Worm (Caenorhabditis elegans) whole organism, mixed stage, embryonic: Measurements from ENCODE around the gene F56D6.18.
"Not testable (repeated sequence)": the region's sequence is repeated elsewhere in the genome, so short reads cannot be mapped to it uniquely, and the experiment has no call there.

Experiments used
- M03D4.4 ChIP-seq: sonication (generic microtip); optimal IDR thresholded peaks from 2 replicates; lab custom pipeline; 2017; ENCODE audit warnings: mild to moderate bottlenecking, missing genetic modification characterization, missing compliant biosample characterization
- bed-3 ChIP-seq: fragments of 200-800 bp; sonication (Bioruptor generic); optimal IDR thresholded peaks from 3 replicates; lab custom pipeline; 2018; ENCODE audit warnings: mild to moderate bottlenecking, missing genetic modification characterization, moderate library complexity, missing compliant biosample characterization
- blmp-1 ChIP-seq: fragments of 150-350 bp; optimal IDR thresholded peaks from 2 replicates; lab custom pipeline; 2014; ENCODE audit warnings: missing biosample characterization, missing genetic modification characterization
- ceh-39 ChIP-seq: fragments of 150-350 bp; optimal IDR thresholded peaks from 2 replicates; lab custom pipeline; 2014; ENCODE audit warnings: missing biosample characterization, missing genetic modification characterization
- ceh-43 ChIP-seq: fragments of 200-800 bp; sonication (Bioruptor generic); optimal IDR thresholded peaks from 2 replicates; lab custom pipeline; 2018; ENCODE audit warnings: mild to moderate bottlenecking, missing genetic modification characterization, moderate library complexity, missing compliant biosample characterization
- ces-1 ChIP-seq: fragments of 150-350 bp; optimal IDR thresholded peaks from 2 replicates; lab custom pipeline; 2014; ENCODE audit warnings: missing biosample characterization, missing genetic modification reagents, missing genetic modification characterization
- cnd-1 ChIP-seq: fragments of 200-800 bp; sonication (Bioruptor generic); optimal IDR thresholded peaks from 2 replicates; lab custom pipeline; 2018; ENCODE audit warnings: mild to moderate bottlenecking, missing genetic modification characterization, missing compliant biosample characterization
- drap-1 ChIP-seq: fragments of 200-800 bp; sonication (Bioruptor generic); optimal IDR thresholded peaks from 3 replicates; lab custom pipeline; 2018; ENCODE audit warnings: mild to moderate bottlenecking, missing genetic modification characterization, missing compliant biosample characterization
- elt-3 ChIP-seq: fragments of 150-350 bp; optimal IDR thresholded peaks from 2 replicates; lab custom pipeline; 2014; ENCODE audit warnings: missing biosample characterization, missing genetic modification characterization
- flh-1 ChIP-seq: fragments of 200-800 bp; sonication (Bioruptor generic); optimal IDR thresholded peaks from 2 replicates; lab custom pipeline; 2018; ENCODE audit warnings: mild to moderate bottlenecking, missing genetic modification characterization, moderate library complexity, missing compliant biosample characterization
- ham-2 ChIP-seq: fragments of 200-800 bp; sonication (Bioruptor generic); optimal IDR thresholded peaks from 2 replicates; lab custom pipeline; 2018; ENCODE audit warnings: mild to moderate bottlenecking, missing genetic modification characterization, missing compliant biosample characterization
- hlh-1 ChIP-seq: fragments of 150-350 bp; optimal IDR thresholded peaks from 2 replicates; lab custom pipeline; 2014; ENCODE audit warnings: missing biosample characterization, missing genetic modification reagents, missing genetic modification characterization
- lin-13 ChIP-seq: fragments of 150-350 bp; optimal IDR thresholded peaks from 2 replicates; lab custom pipeline; 2014; ENCODE audit warnings: missing biosample characterization, missing genetic modification characterization
- lin-32 ChIP-seq: fragments of 200-800 bp; sonication (Bioruptor generic); optimal IDR thresholded peaks from 2 replicates; lab custom pipeline; 2018; ENCODE audit warnings: mild to moderate bottlenecking, missing genetic modification characterization, missing compliant biosample characterization
- lsy-2 ChIP-seq: fragments of 150-350 bp; optimal IDR thresholded peaks from 2 replicates; lab custom pipeline; 2014; ENCODE audit warnings: missing biosample characterization, missing genetic modification characterization
- mab-5 ChIP-seq: fragments of 150-350 bp; optimal IDR thresholded peaks from 2 replicates; lab custom pipeline; 2014; ENCODE audit warnings: missing biosample characterization, missing genetic modification characterization
- mep-1 ChIP-seq: fragments of 150-350 bp; optimal IDR thresholded peaks from 2 replicates; lab custom pipeline; 2017; ENCODE audit warnings: missing biosample characterization, missing genetic modification reagents, missing genetic modification characterization, inconsistent platforms
- mls-2 ChIP-seq: sonication (generic microtip); optimal IDR thresholded peaks from 2 replicates; lab custom pipeline; 2016; ENCODE audit warnings: mild to moderate bottlenecking, missing genetic modification characterization, moderate library complexity, missing compliant biosample characterization
- nhr-2 ChIP-seq: fragments of 150-350 bp; optimal IDR thresholded peaks from 2 replicates; lab custom pipeline; 2014; ENCODE audit warnings: missing biosample characterization, missing genetic modification characterization
- nhr-237 ChIP-seq: fragments of 150-350 bp; optimal IDR thresholded peaks from 2 replicates; lab custom pipeline; 2014; ENCODE audit warnings: missing biosample characterization, missing genetic modification characterization
- nhr-76 ChIP-seq: sonication (generic microtip); optimal IDR thresholded peaks from 2 replicates; lab custom pipeline; 2017; ENCODE audit warnings: missing biosample characterization, missing genetic modification characterization
- pha-4 ChIP-seq: fragments of 150-350 bp; optimal IDR thresholded peaks from 2 replicates; lab custom pipeline; 2018; ENCODE audit warnings: missing biosample characterization, missing genetic modification reagents, missing genetic modification characterization
- sem-2 ChIP-seq: fragments of 200-800 bp; sonication (Bioruptor generic); optimal IDR thresholded peaks from 2 replicates; lab custom pipeline; 2018; ENCODE audit warnings: mild to moderate bottlenecking, missing genetic modification characterization, missing compliant biosample characterization
- snpc-4 ChIP-seq: fragments of 150-350 bp; optimal IDR thresholded peaks from 2 replicates; lab custom pipeline; 2014; ENCODE audit warnings: missing biosample characterization, missing genetic modification characterization
- sptf-1 ChIP-seq: sonication (generic microtip); optimal IDR thresholded peaks from 2 replicates; lab custom pipeline; 2017; ENCODE audit warnings: mild to moderate bottlenecking, missing genetic modification characterization, moderate library complexity, missing compliant biosample characterization
- tbx-8 ChIP-seq: fragments of 200-800 bp; sonication (Bioruptor generic); optimal IDR thresholded peaks from 2 replicates; lab custom pipeline; 2018; ENCODE audit warnings: mild to moderate bottlenecking, missing genetic modification characterization, moderate library complexity, missing compliant biosample characterization
- unc-120 ChIP-seq: sonication (generic microtip); optimal IDR thresholded peaks from 2 replicates; lab custom pipeline; 2017; ENCODE audit warnings: missing genetic modification characterization, missing compliant biosample characterization; ENCODE audit not compliant: poor library complexity, severe bottlenecking
- unc-39 ChIP-seq: fragments of 150-350 bp; optimal IDR thresholded peaks from 2 replicates; lab custom pipeline; 2014; ENCODE audit warnings: missing biosample characterization, missing genetic modification characterization
- zip-8 ChIP-seq: fragments of 150-350 bp; optimal IDR thresholded peaks from 2 replicates; lab custom pipeline; 2014; ENCODE audit warnings: missing biosample characterization, missing genetic modification characterization
- ztf-11 ChIP-seq: fragments of 150-350 bp; optimal IDR thresholded peaks from 2 replicates; lab custom pipeline; 2014; ENCODE audit warnings: missing biosample characterization, missing genetic modification characterization

The F56D6.18 gene

ce11 chrIV:3943003-3943402 lies 31.3 kb upstream of the F56D6.18 start, which contains the start of gene Y46C8AL.11:
TSS of gene Y46C8AL.11 (plus strand) at chrIV:3943303.
- TF ChIP-seq ham-2 (GFP tag; lab: Kevin White, UChicago) (no peak), unc-39 (tag; lab: Kevin White, UChicago) (no peak), ztf-11 (tag; lab: Kevin White, UChicago) (no peak)
- TF ChIP-seq, all 35 proteins: peak for 0

- TF ChIP-seq flh-1 (GFP tag; lab: Kevin White, UChicago), result no peak
- no peak for TF ChIP-seq lsy-2
- TF ChIP-seq bed-3 (GFP tag; lab: Kevin White, UChicago), result no peak
- TF ChIP-seq lin-32, result no peak
- no peak for TF ChIP-seq unc-120 (tag; lab: Kevin White, UChicago)
- TF ChIP-seq ceh-39, result no peak
- TF ChIP-seq cnd-1 (tag; lab: Kevin White, UChicago), result no peak
- TF ChIP-seq drap-1 (GFP tag; lab: Kevin White, UChicago), result no peak
- TF ChIP-seq nhr-76 (tag; lab: Kevin White, UChicago), result no peak
- no peak for TF ChIP-seq unc-39 (tag; lab: Kevin White, UChicago)
- no peak for TF ChIP-seq mls-2 (tag; lab: Kevin White, UChicago)
- no peak for TF ChIP-seq lin-13
Observed at ce11 chrIV:3941658-3942328, 30.0 kb upstream of the F56D6.18 start, which contains the start of gene clec-174. TSS of gene clec-174 (minus strand) at chrIV:3941708.

DNA sequence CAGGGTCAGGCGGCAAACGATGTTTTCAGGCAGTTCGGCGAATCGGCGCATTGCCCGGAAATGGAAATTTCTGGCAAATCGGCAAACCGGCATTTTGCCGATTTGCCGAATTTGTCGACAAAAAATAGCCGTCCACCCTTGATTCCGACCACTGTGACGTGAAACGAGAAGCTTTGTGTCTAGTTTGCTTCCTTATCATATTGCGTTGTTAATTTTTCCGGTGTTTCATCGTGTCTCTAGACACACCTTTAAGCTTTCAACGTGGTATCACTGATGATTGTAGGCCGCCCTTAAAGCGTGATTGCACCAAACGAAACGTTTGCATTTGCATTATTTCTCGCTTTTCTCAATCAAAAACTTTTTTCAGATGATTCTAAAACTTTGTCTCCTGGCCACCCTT lies 25.3 kb upstream of the F56D6.18 start, which contains the start of gene clec-71:
clec-71 (plus strand) TSS at position 362 of the 400 bp plus-strand sequence.
- no peak for TF ChIP-seq blmp-1 (tag; lab: Kevin White, UChicago)
- TF ChIP-seq zip-8 (tag; lab: Kevin White, UChicago), result no peak
- no peak for TF ChIP-seq tbx-8 (GFP tag; lab: Kevin White, UChicago)
- no peak for TF ChIP-seq snpc-4 (tag; lab: Kevin White, UChicago)
- TF ChIP-seq cnd-1 (tag; lab: Kevin White, UChicago), result no peak
- no peak for TF ChIP-seq nhr-2 (tag; lab: Kevin White, UChicago)
- no peak for TF ChIP-seq pha-4
- no peak for TF ChIP-seq sem-2 (GFP tag; lab: Kevin White, UChicago)
- TF ChIP-seq lin-32, result no peak

ce11 chrIV:3932408-3932807 lies 20.7 kb upstream of the F56D6.18 start, which contains the start of gene clec-70:
TSS of gene clec-70 (plus strand) at chrIV:3932708.
- not testable (repeated sequence) for TF ChIP-seq unc-39 (tag; lab: Kevin White, UChicago); lsy-2; unc-120 (tag; lab: Kevin White, UChicago)

ce11 chrIV:3926117-3926516 lies 14.4 kb upstream of the F56D6.18 start, which contains the start of gene clec-68:
TSS of gene clec-68 (plus strand) at chrIV:3926417.
- TF ChIP-seq flh-1 (GFP tag; lab: Kevin White, UChicago) (no peak), mab-5 (tag; lab: Kevin White, UChicago) (no peak)

DNA sequence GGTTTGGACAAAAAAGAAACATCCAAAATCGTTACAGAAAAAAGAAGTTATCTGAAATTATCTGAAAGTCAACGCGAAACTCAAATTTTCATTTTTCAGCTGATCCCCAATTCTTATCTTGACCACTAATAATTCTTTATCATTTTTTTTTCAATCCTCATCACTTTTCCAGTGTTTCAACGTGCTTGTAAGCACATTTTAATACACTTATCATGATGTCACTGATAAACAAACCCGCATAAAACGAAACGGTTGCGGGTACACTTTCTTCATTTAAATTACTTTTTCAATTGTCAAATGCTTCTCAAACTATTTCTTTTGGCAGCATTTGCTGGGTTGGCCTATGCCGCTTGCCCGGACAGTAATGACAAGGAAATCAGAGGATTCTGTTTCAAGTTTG lies 10.2 kb upstream of the F56D6.18 start, which contains the start of gene clec-67:
clec-67 (plus strand) TSS at position 268 of the 400 bp plus-strand sequence.
- TF ChIP-seq unc-39 (tag; lab: Kevin White, UChicago), result no peak
- no peak for TF ChIP-seq lin-32
- TF ChIP-seq nhr-237 (tag; lab: Kevin White, UChicago), result no peak
- TF ChIP-seq mep-1 (tag; lab: Kevin White, UChicago), result no peak
- TF ChIP-seq ham-2 (GFP tag; lab: Kevin White, UChicago), result no peak
- no peak for TF ChIP-seq ces-1 (GFP tag; lab: Kevin White, UChicago)
- no peak for TF ChIP-seq elt-3
- TF ChIP-seq hlh-1 (tag; lab: Kevin White, UChicago), result no peak
- no peak for TF ChIP-seq lsy-2
- no peak for TF ChIP-seq M03D4.4
- no peak for TF ChIP-seq cnd-1 (tag; lab: Kevin White, UChicago)
- no peak for TF ChIP-seq bed-3 (GFP tag; lab: Kevin White, UChicago)
- TF ChIP-seq tbx-8 (GFP tag; lab: Kevin White, UChicago), result no peak
- TF ChIP-seq zip-8 (tag; lab: Kevin White, UChicago), result no peak
- no peak for TF ChIP-seq flh-1 (GFP tag; lab: Kevin White, UChicago)
- TF ChIP-seq sptf-1, result no peak
- no peak for TF ChIP-seq ceh-43 (GFP tag; lab: Kevin White, UChicago)
